Worm (Caenorhabditis elegans) whole organism, early embryonic: ENCODE results near the gene F43C11.11.

Source experiments
- aly-1 ChIP-seq: sonication (generic microtip); optimal IDR thresholded peaks from 2 replicates; lab custom pipeline; 2016; ENCODE audit warnings: missing genetic modification characterization, missing compliant biosample characterization
- ama-1 ChIP-seq: fragments of 150-350 bp; optimal IDR thresholded peaks from 2 replicates; lab custom pipeline; 2014
- ceh-36 ChIP-seq: sonication (generic microtip); optimal IDR thresholded peaks from 2 replicates; lab custom pipeline; 2016; ENCODE audit warnings: missing genetic modification characterization, inconsistent platforms, missing compliant biosample characterization
- ets-7 ChIP-seq: sonication (generic microtip); optimal IDR thresholded peaks from 2 replicates; lab custom pipeline; 2016; ENCODE audit warnings: missing genotype, missing genetic modification characterization, missing compliant biosample characterization
- hmg-4 ChIP-seq: fragments of 200-800 bp; sonication (Bioruptor generic); optimal IDR thresholded peaks from 2 replicates; lab custom pipeline; 2018; ENCODE audit warnings: mild to moderate bottlenecking, missing genetic modification characterization, missing compliant biosample characterization
- pes-1 ChIP-seq: fragments of 200-800 bp; sonication (Bioruptor generic); IDR thresholded peaks from 2 replicates; pipeline ENCODE4 v1.3.6; 2022; ENCODE audit warnings: missing genetic modification reagents, missing genetic modification characterization, missing compliant biosample characterization
- scrt-1 ChIP-seq: fragments of 200-800 bp; sonication (Bioruptor generic); IDR thresholded peaks from 2 replicates; pipeline ENCODE4 v1.3.6; 2022; ENCODE audit warnings: missing genetic modification characterization, missing compliant biosample characterization
- tbx-11 ChIP-seq: fragments of 200-800 bp; sonication (Bioruptor generic); IDR thresholded peaks from 2 replicates; pipeline ENCODE4 v1.3.6; 2022; ENCODE audit warnings: missing genetic modification characterization, missing compliant biosample characterization
- tra-4 ChIP-seq: sonication (generic microtip); optimal IDR thresholded peaks from 2 replicates; lab custom pipeline; 2017; ENCODE audit warnings: missing genetic modification characterization, missing compliant biosample characterization

DNA sequence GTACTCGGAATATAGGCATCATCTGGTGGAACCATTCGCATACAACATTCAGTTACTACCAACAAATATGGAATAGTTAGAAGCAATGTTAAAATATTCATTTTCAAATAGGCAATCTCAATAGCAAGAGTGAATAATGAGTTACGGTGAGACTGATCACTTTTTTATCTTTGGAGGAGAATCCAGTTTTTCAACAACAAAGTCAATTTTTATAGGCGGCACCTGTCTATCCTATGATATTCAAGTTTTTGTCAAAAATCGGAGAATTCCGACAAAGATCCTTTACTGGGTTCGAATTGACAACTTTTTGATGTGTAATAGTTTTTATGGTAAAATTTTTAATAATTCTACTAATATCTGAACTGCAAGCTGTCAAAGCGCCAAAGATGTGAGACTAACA is 30.2 kb upstream of the F43C11.11 start, which contains the start of gene F16G10.11:
- TF ChIP-seq tra-4 (no peak), ama-1 (lab: Kevin White, UChicago) (no peak), pes-1 (GFP tag; lab: Robert Waterston, UW) (no peak), scrt-1 (no peak), hmg-4 (GFP tag; lab: Kevin White, UChicago) (no peak), aly-1 (tag; lab: Kevin White, UChicago) (no peak), ets-7 (no peak), tbx-11 (GFP tag; lab: Robert Waterston, UW) (no peak), ceh-36 (tag; lab: Kevin White, UChicago) (no peak)
